Fruit fly (Drosophila melanogaster) whole organism, embryonic: ENCODE data around the gene CG10694.

ENCODE experiments used
- CG11085 ChIP-seq: fragments of 200-800 bp; sonication (Bioruptor generic); IDR thresholded peaks from 2 replicates; pipeline ENCODE4 v1.3.6; 2022; ENCODE audit warnings: missing biosample characterization, missing genetic modification characterization
- CG11398 ChIP-seq: fragments of 200-800 bp; sonication (Bioruptor generic); optimal IDR thresholded peaks from 2 replicates; lab custom pipeline; 2016; ENCODE audit warnings: missing biosample characterization, missing genetic modification characterization
- CG11695 ChIP-seq: fragments of 200-800 bp; sonication (Bioruptor generic); IDR thresholded peaks from 3 replicates; pipeline ENCODE4 v1.3.6; 2022; ENCODE audit warnings: missing biosample characterization, missing genetic modification characterization
- CG12299 ChIP-seq: fragments of 200-800 bp; sonication (Bioruptor generic); optimal IDR thresholded peaks from 2 replicates; lab custom pipeline; 2018; ENCODE audit warnings: missing biosample characterization, mild to moderate bottlenecking, missing genetic modification characterization
- CG12769 ChIP-seq: fragments of 200-800 bp; sonication (Bioruptor generic); optimal IDR thresholded peaks from 2 replicates; lab custom pipeline; 2019; ENCODE audit warnings: missing biosample characterization, mild to moderate bottlenecking, missing genetic modification characterization, moderate library complexity
- CG14710 ChIP-seq: fragments of 200-800 bp; sonication (Bioruptor generic); optimal IDR thresholded peaks from 3 replicates; lab custom pipeline; 2019; ENCODE audit warnings: missing biosample characterization, mild to moderate bottlenecking, missing genetic modification characterization, moderate library complexity
- CG1603 ChIP-seq: fragments of 200-800 bp; sonication (Bioruptor generic); optimal IDR thresholded peaks from 2 replicates; lab custom pipeline; 2019; ENCODE audit warnings: missing biosample characterization, mild to moderate bottlenecking, missing genetic modification characterization, moderate library complexity
- CG1647 ChIP-seq: fragments of 200-800 bp; sonication (Bioruptor generic); optimal IDR thresholded peaks from 3 replicates; lab custom pipeline; 2016; ENCODE audit warnings: missing biosample characterization, missing genetic modification characterization
- CG17359 ChIP-seq: fragments of 200-800 bp; sonication (Bioruptor generic); optimal IDR thresholded peaks from 3 replicates; lab custom pipeline; 2018; ENCODE audit warnings: missing biosample characterization, mild to moderate bottlenecking, missing genetic modification characterization, moderate library complexity
- CG17568 ChIP-seq: fragments of 200-800 bp; sonication (Bioruptor generic); optimal IDR thresholded peaks from 2 replicates; lab custom pipeline; 2018; ENCODE audit warnings: missing biosample characterization, mild to moderate bottlenecking, missing genetic modification characterization, moderate library complexity
- CG2202 ChIP-seq: fragments of 200-800 bp; sonication (Bioruptor generic); optimal IDR thresholded peaks from 2 replicates; lab custom pipeline; 2018; ENCODE audit warnings: missing biosample characterization, mild to moderate bottlenecking, missing genetic modification characterization
- CG2678 ChIP-seq: fragments of 200-800 bp; sonication (Bioruptor generic); optimal IDR thresholded peaks from 3 replicates; lab custom pipeline; 2019; ENCODE audit warnings: missing biosample characterization, mild to moderate bottlenecking, missing genetic modification characterization, moderate library complexity
- CG2875 ChIP-seq: fragments of 200-800 bp; sonication (Bioruptor generic); optimal IDR thresholded peaks from 2 replicates; lab custom pipeline; 2017; ENCODE audit warnings: missing biosample characterization, mild to moderate bottlenecking, missing genetic modification characterization, missing genetic modification reagents
- CG31388 ChIP-seq: fragments of 200-800 bp; sonication (Bioruptor generic); optimal IDR thresholded peaks from 2 replicates; lab custom pipeline; 2016; ENCODE audit warnings: missing biosample characterization, missing genetic modification characterization
- CG4360 ChIP-seq: fragments of 200-800 bp; sonication (Bioruptor generic); IDR thresholded peaks from 2 replicates; pipeline ENCODE4 v1.3.6; 2022; ENCODE audit warnings: missing biosample characterization, missing genetic modification characterization
- CG6765 ChIP-seq: fragments of 200-800 bp; sonication (Bioruptor generic); optimal IDR thresholded peaks from 3 replicates; lab custom pipeline; 2017; ENCODE audit warnings: missing biosample characterization, mild to moderate bottlenecking, missing genetic modification characterization
- CG7271 ChIP-seq: fragments of 200-800 bp; sonication (Bioruptor generic); optimal IDR thresholded peaks from 2 replicates; lab custom pipeline; 2018; ENCODE audit warnings: missing biosample characterization, mild to moderate bottlenecking, missing genetic modification characterization, moderate library complexity
- CG7963 ChIP-seq: fragments of 200-800 bp; sonication (Bioruptor generic); IDR thresholded peaks from 3 replicates; pipeline ENCODE4 v1.3.6; 2022; ENCODE audit warnings: missing biosample characterization, missing genetic modification characterization; ENCODE audit not compliant: partially characterized antibody
- CG8290 ChIP-seq, 3 experiments: fragments of 200-800 bp; sonication (Bioruptor generic); optimal IDR thresholded peaks; 2 replicates each; lab custom pipeline; 2016 to 2019; ENCODE audit warnings: missing biosample characterization in 3 of 3, missing genetic modification characterization in 3 of 3, mild to moderate bottlenecking in 2 of 3, moderate library complexity in 1 of 3
- CG9932 ChIP-seq: fragments of 200-800 bp; sonication (Bioruptor generic); IDR thresholded peaks from 2 replicates; pipeline ENCODE4 v1.3.6; 2022; ENCODE audit warnings: missing biosample characterization, missing genetic modification characterization
- CrebB ChIP-seq: fragments of 200-800 bp; sonication (Bioruptor generic); optimal IDR thresholded peaks from 3 replicates; lab custom pipeline; 2018; ENCODE audit warnings: missing biosample characterization, mild to moderate bottlenecking, missing genetic modification characterization
- Dll ChIP-seq: fragments of 200-800 bp; sonication (Bioruptor generic); IDR thresholded peaks from 4 replicates; pipeline ENCODE4 v1.3.6; 2022; ENCODE audit warnings: missing biosample characterization, missing genetic modification characterization; ENCODE audit not compliant: partially characterized antibody
- ERR ChIP-seq: fragments of 200-800 bp; sonication (Bioruptor generic); optimal IDR thresholded peaks from 2 replicates; lab custom pipeline; 2016; ENCODE audit warnings: missing biosample characterization, missing genetic modification characterization
- H15 ChIP-seq: fragments of 200-800 bp; sonication (Bioruptor generic); IDR thresholded peaks from 3 replicates; pipeline ENCODE4 v1.3.6; 2022; ENCODE audit warnings: missing biosample characterization, missing genetic modification characterization
- HHEX ChIP-seq: fragments of 200-800 bp; sonication (Bioruptor generic); optimal IDR thresholded peaks from 3 replicates; lab custom pipeline; 2017; ENCODE audit warnings: missing biosample characterization, mild to moderate bottlenecking, missing genetic modification characterization, missing genetic modification reagents
- Hsf ChIP-seq: fragments of 200-800 bp; sonication (Bioruptor generic); optimal IDR thresholded peaks from 3 replicates; lab custom pipeline; 2016; ENCODE audit warnings: missing biosample characterization, missing genetic modification characterization
- NC2β ChIP-seq: fragments of 200-800 bp; sonication (Bioruptor generic); optimal IDR thresholded peaks from 2 replicates; lab custom pipeline; 2016; ENCODE audit warnings: missing biosample characterization, missing genetic modification characterization
- Nf-YB ChIP-seq: fragments of 200-800 bp; sonication (Bioruptor generic); optimal IDR thresholded peaks from 3 replicates; lab custom pipeline; 2019; ENCODE audit warnings: missing biosample characterization, mild to moderate bottlenecking, missing genetic modification characterization, moderate library complexity
- Oli ChIP-seq: fragments of 200-800 bp; sonication (Bioruptor generic); optimal IDR thresholded peaks from 2 replicates; lab custom pipeline; 2018; ENCODE audit warnings: missing biosample characterization, mild to moderate bottlenecking, missing genetic modification characterization, moderate library complexity
- Pdp1 ChIP-seq, 2 experiments: fragments of 200-800 bp; sonication (Bioruptor generic); optimal IDR thresholded peaks; 3 replicates each; lab custom pipeline; 2016; ENCODE audit warnings: missing biosample characterization in 2 of 2, missing genetic modification characterization in 2 of 2, mild to moderate bottlenecking in 1 of 2, moderate library complexity in 1 of 2
- Ravus ChIP-seq: fragments of 200-800 bp; sonication (Bioruptor generic); IDR thresholded peaks from 2 replicates; pipeline ENCODE4 v1.3.6; 2022; ENCODE audit warnings: missing biosample characterization, missing genetic modification characterization
- Ssrp ChIP-seq: fragments of 200-800 bp; sonication (Bioruptor generic); optimal IDR thresholded peaks from 2 replicates; lab custom pipeline; 2018; ENCODE audit warnings: missing biosample characterization, mild to moderate bottlenecking, missing genetic modification characterization, moderate library complexity
- TFAM ChIP-seq: fragments of 200-800 bp; sonication (Bioruptor generic); optimal IDR thresholded peaks from 2 replicates; lab custom pipeline; 2017; ENCODE audit warnings: missing biosample characterization, missing genetic modification characterization, inconsistent platforms
- corto ChIP-seq: fragments of 200-800 bp; sonication (Bioruptor generic); optimal IDR thresholded peaks from 2 replicates; lab custom pipeline; 2016; ENCODE audit warnings: missing biosample characterization, mild to moderate bottlenecking, missing genetic modification characterization, moderate library complexity
- dimm ChIP-seq: fragments of 200-800 bp; sonication (Bioruptor generic); IDR thresholded peaks from 2 replicates; pipeline ENCODE4 v1.3.6; 2022; ENCODE audit warnings: missing biosample characterization, missing genetic modification characterization
- disco-r ChIP-seq: fragments of 200-800 bp; sonication (Bioruptor generic); optimal IDR thresholded peaks from 2 replicates; lab custom pipeline; 2016; ENCODE audit warnings: missing biosample characterization, missing genetic modification characterization
- dmrt99B ChIP-seq: fragments of 200-800 bp; sonication (Bioruptor generic); optimal IDR thresholded peaks from 2 replicates; lab custom pipeline; 2018; ENCODE audit warnings: missing biosample characterization, mild to moderate bottlenecking, missing genetic modification characterization, moderate library complexity
- h ChIP-seq: fragments of >200 bp; optimal IDR thresholded peaks from 2 replicates; lab custom pipeline; 2017
- jigr1 ChIP-seq: fragments of 200-800 bp; sonication (Bioruptor generic); IDR thresholded peaks from 3 replicates; pipeline ENCODE4 v1.3.6; 2022; ENCODE audit warnings: missing biosample characterization, missing genetic modification characterization
- ken ChIP-seq: fragments of 200-800 bp; sonication (Bioruptor generic); IDR thresholded peaks from 3 replicates; pipeline ENCODE4 v1.3.6; 2022; ENCODE audit warnings: missing biosample characterization, missing genetic modification characterization
- lola ChIP-seq, 3 experiments: fragments of >200 bp in 2 of 3; fragments of 200-800 bp in 1 of 3; sonication (Bioruptor generic) in 1 of 3; optimal IDR thresholded peaks; 2 replicates each; lab custom pipeline; 2017 to 2019; ENCODE audit warnings: missing biosample characterization in 3 of 3, missing genetic modification characterization in 3 of 3, mild to moderate bottlenecking in 1 of 3, moderate library complexity in 1 of 3
- mam ChIP-seq: fragments of 200-800 bp; sonication (Bioruptor generic); optimal IDR thresholded peaks from 3 replicates; lab custom pipeline; 2016; ENCODE audit warnings: missing biosample characterization, missing genetic modification characterization
- onecut ChIP-seq: fragments of 200-800 bp; sonication (Bioruptor generic); IDR thresholded peaks from 2 replicates; pipeline ENCODE4 v1.3.6; 2022; ENCODE audit warnings: missing biosample characterization, missing genetic modification characterization
- org-1 ChIP-seq: fragments of 200-800 bp; sonication (Bioruptor generic); optimal IDR thresholded peaks from 2 replicates; lab custom pipeline; 2017; ENCODE audit warnings: missing biosample characterization, missing genetic modification characterization
- pan ChIP-seq, 4 experiments: fragments of >200 bp in 3 of 4; fragments of 200-800 bp in 1 of 4; sonication (Bioruptor generic) in 1 of 4; optimal IDR thresholded peaks in 3 of 4; IDR thresholded peaks in 1 of 4; 2 replicates each; pipeline versions ENCODE4 v1.3.6 to Lab custom; 2017 to 2022; ENCODE audit warnings: missing biosample characterization in 2 of 4, missing genetic modification characterization in 2 of 4, mixed read lengths in 1 of 4
- pho ChIP-seq: fragments of 200-800 bp; sonication (Bioruptor generic); optimal IDR thresholded peaks from 2 replicates; lab custom pipeline; 2016; ENCODE audit warnings: missing biosample characterization, missing genetic modification characterization
- salm ChIP-seq: fragments of 200-800 bp; sonication (Bioruptor generic); optimal IDR thresholded peaks from 2 replicates; lab custom pipeline; 2018; ENCODE audit warnings: missing biosample characterization, mild to moderate bottlenecking, missing genetic modification characterization
- tgo ChIP-seq: fragments of 200-800 bp; sonication (Bioruptor generic); IDR thresholded peaks from 3 replicates; pipeline ENCODE4 v1.3.6; 2022; ENCODE audit warnings: missing biosample characterization, missing genetic modification characterization
- tup ChIP-seq: fragments of 200-800 bp; sonication (Bioruptor generic); optimal IDR thresholded peaks from 2 replicates; lab custom pipeline; 2016; ENCODE audit warnings: missing biosample characterization, mild to moderate bottlenecking, missing genetic modification characterization, moderate library complexity

Gene CG10694

DNA sequence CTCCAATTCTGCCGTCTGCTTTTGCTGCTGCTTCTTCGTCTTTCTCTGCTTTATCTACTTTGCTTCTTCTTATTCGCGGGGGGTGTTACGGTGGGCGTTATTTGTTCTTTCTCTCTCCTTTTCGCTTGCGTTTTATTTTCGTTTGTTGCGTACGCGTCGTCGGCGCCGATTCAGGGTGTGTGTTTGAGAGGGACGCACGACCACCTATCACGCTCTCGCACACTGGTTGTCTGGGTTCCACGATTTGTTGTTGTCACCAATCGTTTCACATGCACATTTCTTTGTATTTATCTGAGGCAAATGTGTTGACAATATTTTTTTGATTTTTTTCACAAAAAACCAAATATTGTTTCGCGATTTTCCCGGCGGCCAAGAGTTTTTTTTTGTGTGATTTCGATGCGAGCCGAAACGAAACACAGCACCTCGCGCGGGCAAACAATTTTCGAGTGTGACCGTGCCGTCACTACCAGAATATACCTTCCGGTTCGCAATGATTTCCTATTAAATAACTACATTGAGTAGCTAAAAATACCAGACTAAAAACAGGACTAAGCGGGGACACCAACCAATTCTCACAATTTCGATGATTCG lies 1.8 kb upstream of the CG10694 start, which contains the start of gene Syx1A:
Syx1A (minus strand) TSS at position 452 of the 591 bp plus-strand sequence.
- TF ChIP-seq CG4360 (GFP tag; lab: Robert Waterston, UW) (no peak), CG11085 (no peak), pho (GFP tag; lab: Kevin White, UChicago) (peak; percentile 23), CG17568 (GFP tag; lab: Kevin White, UChicago) (peak; percentile 52), disco-r (GFP tag; lab: Kevin White, UChicago) (no peak), CG11695 (GFP tag; lab: Robert Waterston, UW) (no peak), pan (optimal IDR thresholded peaks at IDR 0.05; lab: Kevin White, UChicago) (no peak), pan (GFP tag; optimal IDR thresholded peaks at IDR 0.05 in 1 of 2, IDR thresholded peaks at IDR 0.05 in 1 of 2) (no peak), CG17359 (tag; lab: Kevin White, UChicago) (peak; percentile 4), CG2875 (GFP tag; lab: Kevin White, UChicago) (peak; percentile 3), ken (GFP tag; lab: Robert Waterston, UW) (no peak), CG31388 (GFP tag; lab: Kevin White, UChicago) (no peak), Pdp1 (GFP tag; optimal IDR thresholded peaks at IDR 0.05; lab: Kevin White, UChicago) (no peak), jigr1 (GFP tag; lab: Robert Waterston, UW) (no peak), CG12769 (tag; lab: Kevin White, UChicago) (no peak), corto (no peak), CG1603 (peak; percentile 75), CG8290 (GFP tag; optimal IDR thresholded peaks at IDR 0.05; lab: Kevin White, UChicago) (peak; percentile 3), CG8290 (tag; optimal IDR thresholded peaks at IDR 0.05; lab: Kevin White, UChicago) (peak in 1 of 2 experiments; percentile 75), org-1 (GFP tag; lab: Kevin White, UChicago) (no peak), CG2202 (tag; lab: Kevin White, UChicago) (peak; percentile 11), CrebB (tag; lab: Kevin White, UChicago) (peak; percentile 61), H15 (GFP tag; lab: Robert Waterston, UW) (no peak), ERR (GFP tag; lab: Kevin White, UChicago) (no peak), CG14710 (tag; lab: Kevin White, UChicago) (peak; percentile 27), Oli (tag; lab: Kevin White, UChicago) (no peak), CG7271 (no peak), tup (GFP tag; lab: Kevin White, UChicago) (no peak), Ravus (GFP tag; lab: Robert Waterston, UW) (no peak), Dll (GFP tag; lab: Robert Waterston, UW) (no peak), CG12299 (tag; lab: Kevin White, UChicago) (no peak), dmrt99B (tag; lab: Kevin White, UChicago) (no peak), h (lab: Kevin White, UChicago) (no peak), onecut (GFP tag; lab: Robert Waterston, UW) (no peak), CG1647 (no peak), Nf-YB (GFP tag; lab: Kevin White, UChicago) (peak; percentile 23), NC2β (GFP tag; lab: Kevin White, UChicago) (peak; percentile 13), salm (tag; lab: Kevin White, UChicago) (no peak), dimm (no peak), CG2678 (tag; lab: Kevin White, UChicago) (peak; percentile 19), CG7963 (GFP tag; lab: Robert Waterston, UW) (no peak), lola (GFP tag; optimal IDR thresholded peaks at IDR 0.05; lab: Kevin White, UChicago) (no peak), TFAM (GFP tag; lab: Kevin White, UChicago) (no peak), Hsf (GFP tag; lab: Kevin White, UChicago) (peak; percentile 19), tgo (no peak), CG6765 (GFP tag; lab: Kevin White, UChicago) (peak; percentile 62), CG9932 (GFP tag; lab: Robert Waterston, UW) (no peak), Ssrp (tag; lab: Kevin White, UChicago) (no peak), mam (GFP tag; lab: Kevin White, UChicago) (no peak), HHEX (peak; percentile 13), CG11398 (GFP tag; lab: Kevin White, UChicago) (no peak)
